Fruit fly (Drosophila melanogaster) whole organism, embryonic: ENCODE results near the gene GC.

Source experiments
- Abd-B ChIP-seq: fragments of 200-800 bp; sonication (Bioruptor generic); optimal IDR thresholded peaks from 2 replicates; lab custom pipeline; 2018; ENCODE audit warnings: missing biosample characterization, mild to moderate bottlenecking, missing genetic modification characterization, moderate library complexity
- Asciz ChIP-seq: fragments of 200-800 bp; sonication (Bioruptor generic); optimal IDR thresholded peaks from 2 replicates; lab custom pipeline; 2017; ENCODE audit warnings: missing biosample characterization, mild to moderate bottlenecking, missing genetic modification characterization, missing genetic modification reagents
- Bdp1 ChIP-seq: fragments of 200-800 bp; sonication (Bioruptor generic); optimal IDR thresholded peaks from 3 replicates; lab custom pipeline; 2016; ENCODE audit warnings: missing biosample characterization, missing genetic modification characterization
- CG10209 ChIP-seq: fragments of 200-800 bp; sonication (Bioruptor generic); optimal IDR thresholded peaks from 3 replicates; lab custom pipeline; 2017; ENCODE audit warnings: missing biosample characterization, mild to moderate bottlenecking, missing genetic modification characterization, missing genetic modification reagents
- CG11456 ChIP-seq: fragments of 200-800 bp; sonication (Bioruptor generic); IDR thresholded peaks from 3 replicates; pipeline ENCODE4 v1.3.6; 2022; ENCODE audit warnings: missing biosample characterization, missing genetic modification characterization
- CG11560 ChIP-seq: fragments of 200-800 bp; sonication (Bioruptor generic); IDR thresholded peaks from 3 replicates; pipeline ENCODE4 v1.3.6; 2022; ENCODE audit warnings: missing biosample characterization, missing genetic modification characterization
- CG12299 ChIP-seq: fragments of 200-800 bp; sonication (Bioruptor generic); optimal IDR thresholded peaks from 2 replicates; lab custom pipeline; 2018; ENCODE audit warnings: missing biosample characterization, mild to moderate bottlenecking, missing genetic modification characterization
- CG12659 ChIP-seq: fragments of 200-800 bp; sonication (Bioruptor generic); optimal IDR thresholded peaks from 3 replicates; lab custom pipeline; 2017; ENCODE audit warnings: mild to moderate bottlenecking, missing biosample characterization, missing genetic modification reagents, missing genetic modification characterization
- CG1529 ChIP-seq: fragments of 200-800 bp; sonication (Bioruptor generic); optimal IDR thresholded peaks from 3 replicates; lab custom pipeline; 2018; ENCODE audit warnings: missing biosample characterization, missing genetic modification characterization
- CG16779 ChIP-seq: fragments of 200-800 bp; sonication (Bioruptor generic); IDR thresholded peaks from 2 replicates; pipeline ENCODE4 v1.3.6; 2022; ENCODE audit warnings: missing biosample characterization, missing genetic modification characterization
- CG17328 ChIP-seq: fragments of 200-800 bp; sonication (Bioruptor generic); IDR thresholded peaks from 2 replicates; pipeline ENCODE4 v1.3.6; 2022; ENCODE audit warnings: missing biosample characterization, missing genetic modification characterization
- CG17359 ChIP-seq: fragments of 200-800 bp; sonication (Bioruptor generic); optimal IDR thresholded peaks from 3 replicates; lab custom pipeline; 2018; ENCODE audit warnings: missing biosample characterization, mild to moderate bottlenecking, missing genetic modification characterization, moderate library complexity
- CG17568 ChIP-seq: fragments of 200-800 bp; sonication (Bioruptor generic); optimal IDR thresholded peaks from 2 replicates; lab custom pipeline; 2018; ENCODE audit warnings: missing biosample characterization, mild to moderate bottlenecking, missing genetic modification characterization, moderate library complexity
- CG17802 ChIP-seq: fragments of 200-800 bp; sonication (Bioruptor generic); optimal IDR thresholded peaks from 2 replicates; lab custom pipeline; 2018; ENCODE audit warnings: missing biosample characterization, mild to moderate bottlenecking, missing genetic modification characterization, moderate library complexity
- CG17829 ChIP-seq: fragments of 200-800 bp; optimal IDR thresholded peaks from 2 replicates; lab custom pipeline; 2019; ENCODE audit warnings: missing biosample characterization, mild to moderate bottlenecking, missing genetic modification characterization, moderate library complexity
- CG18262 ChIP-seq: fragments of 200-800 bp; optimal IDR thresholded peaks from 3 replicates; lab custom pipeline; 2019; ENCODE audit warnings: missing biosample characterization, mild to moderate bottlenecking, missing genetic modification characterization, moderate library complexity
- CG4404 ChIP-seq: fragments of 200-800 bp; sonication (Bioruptor generic); IDR thresholded peaks from 2 replicates; pipeline ENCODE4 v1.3.6; 2022; ENCODE audit warnings: missing biosample characterization, missing genetic modification characterization
- CG4424 ChIP-seq: fragments of 200-800 bp; sonication (Bioruptor generic); optimal IDR thresholded peaks from 3 replicates; lab custom pipeline; 2016; ENCODE audit warnings: missing biosample characterization, missing genetic modification characterization
- CG4820 ChIP-seq: fragments of 200-800 bp; sonication (Bioruptor generic); optimal IDR thresholded peaks from 3 replicates; lab custom pipeline; 2016; ENCODE audit warnings: missing biosample characterization, missing genetic modification characterization
- CG6689 ChIP-seq: fragments of 200-800 bp; sonication (Bioruptor generic); IDR thresholded peaks from 2 replicates; pipeline ENCODE4 v1.3.6; 2022; ENCODE audit warnings: missing biosample characterization, missing genetic modification characterization
- CG7839 ChIP-seq: fragments of 200-800 bp; sonication (Bioruptor generic); optimal IDR thresholded peaks from 3 replicates; lab custom pipeline; 2018; ENCODE audit warnings: missing biosample characterization, mild to moderate bottlenecking, missing genetic modification characterization, moderate library complexity
- CG8944 ChIP-seq: fragments of 200-800 bp; sonication (Bioruptor generic); optimal IDR thresholded peaks from 3 replicates; lab custom pipeline; 2016; ENCODE audit warnings: missing biosample characterization, missing genetic modification characterization
- CG9437 ChIP-seq: fragments of 200-800 bp; sonication (Bioruptor generic); optimal IDR thresholded peaks from 2 replicates; lab custom pipeline; 2018; ENCODE audit warnings: missing biosample characterization, mild to moderate bottlenecking, missing genetic modification characterization
- Drgx ChIP-seq: fragments of 200-800 bp; sonication (Bioruptor generic); IDR thresholded peaks from 2 replicates; pipeline ENCODE4 v1.3.6; 2022; ENCODE audit warnings: missing biosample characterization, missing genetic modification characterization
- ERR ChIP-seq: fragments of 200-800 bp; sonication (Bioruptor generic); optimal IDR thresholded peaks from 2 replicates; lab custom pipeline; 2016; ENCODE audit warnings: missing biosample characterization, missing genetic modification characterization
- Gug ChIP-seq: fragments of 200-800 bp; sonication (Bioruptor generic); IDR thresholded peaks from 4 replicates; pipeline ENCODE4 v1.3.6; 2022; ENCODE audit warnings: missing biosample characterization, missing genetic modification characterization
- NC2α ChIP-seq: fragments of 200-800 bp; sonication (Bioruptor generic); optimal IDR thresholded peaks from 2 replicates; lab custom pipeline; 2016; ENCODE audit warnings: missing biosample characterization, missing genetic modification characterization
- Opbp ChIP-seq: fragments of 200-800 bp; sonication (Bioruptor generic); IDR thresholded peaks from 3 replicates; pipeline ENCODE4 v1.3.6; 2022; ENCODE audit warnings: missing biosample characterization, missing genetic modification characterization; ENCODE audit not compliant: partially characterized antibody
- Ptx1 ChIP-seq: fragments of 200-800 bp; sonication (Bioruptor generic); IDR thresholded peaks from 2 replicates; pipeline ENCODE4 v1.3.6; 2022; ENCODE audit warnings: missing biosample characterization, missing genetic modification characterization
- Sox102F ChIP-seq: fragments of 200-800 bp; sonication (Bioruptor generic); optimal IDR thresholded peaks from 2 replicates; lab custom pipeline; 2018; ENCODE audit warnings: missing biosample characterization, mild to moderate bottlenecking, missing genetic modification characterization, moderate library complexity
- Sry-β ChIP-seq: fragments of 200-800 bp; sonication (Bioruptor generic); optimal IDR thresholded peaks from 2 replicates; lab custom pipeline; 2018; ENCODE audit warnings: missing biosample characterization, mild to moderate bottlenecking, missing genetic modification characterization, moderate library complexity
- Tbp ChIP-seq: fragments of >200 bp; optimal IDR thresholded peaks from 2 replicates; lab custom pipeline; 2018; ENCODE audit warnings: missing biosample characterization, missing genetic modification characterization
- YL-1 ChIP-seq: fragments of 200-800 bp; sonication (Bioruptor generic); optimal IDR thresholded peaks from 3 replicates; lab custom pipeline; 2017; ENCODE audit warnings: missing biosample characterization, mild to moderate bottlenecking, missing genetic modification characterization
- cas ChIP-seq: fragments of 200-800 bp; sonication (Bioruptor generic); IDR thresholded peaks from 2 replicates; pipeline ENCODE4 v1.3.6; 2022; ENCODE audit warnings: missing biosample characterization, missing genetic modification characterization
- cato ChIP-seq: fragments of 200-800 bp; sonication (Bioruptor generic); optimal IDR thresholded peaks from 2 replicates; lab custom pipeline; 2016; ENCODE audit warnings: missing biosample characterization, missing genetic modification characterization, borderline replicate concordance
- danr ChIP-seq: fragments of 200-800 bp; sonication (Bioruptor generic); IDR thresholded peaks from 2 replicates; pipeline ENCODE4 v1.3.6; 2022; ENCODE audit warnings: missing biosample characterization, missing genetic modification characterization
- gt ChIP-seq: fragments of 200-800 bp; sonication (Bioruptor generic); IDR thresholded peaks from 2 replicates; pipeline ENCODE4 v1.3.6; 2022; ENCODE audit warnings: missing biosample characterization, missing genetic modification characterization
- hth ChIP-seq: fragments of >200 bp; optimal IDR thresholded peaks from 2 replicates; lab custom pipeline; 2017; ENCODE audit warnings: inconsistent platforms
- ken ChIP-seq: fragments of 200-800 bp; sonication (Bioruptor generic); IDR thresholded peaks from 3 replicates; pipeline ENCODE4 v1.3.6; 2022; ENCODE audit warnings: missing biosample characterization, missing genetic modification characterization
- pan ChIP-seq, 4 experiments: fragments of >200 bp in 3 of 4; fragments of 200-800 bp in 1 of 4; sonication (Bioruptor generic) in 1 of 4; optimal IDR thresholded peaks in 3 of 4; IDR thresholded peaks in 1 of 4; 2 replicates each; pipeline versions ENCODE4 v1.3.6 to Lab custom; 2017 to 2022; ENCODE audit warnings: missing biosample characterization in 2 of 4, missing genetic modification characterization in 2 of 4, mixed read lengths in 1 of 4
- sens ChIP-seq: fragments of 200-800 bp; sonication (Bioruptor generic); peaks from one replicate; lab custom pipeline; 2016; ENCODE audit warnings: missing biosample characterization, missing genetic modification characterization
- shn ChIP-seq: fragments of 200-800 bp; sonication (Bioruptor generic); optimal IDR thresholded peaks from 3 replicates; lab custom pipeline; 2016; ENCODE audit warnings: missing biosample characterization, missing genetic modification characterization
- sim ChIP-seq: fragments of 200-800 bp; sonication (Bioruptor generic); IDR thresholded peaks from 2 replicates; pipeline ENCODE4 v1.3.6; 2022; ENCODE audit warnings: missing biosample characterization, missing genetic modification characterization
- slp2 ChIP-seq: fragments of 200-800 bp; sonication (Bioruptor generic); optimal IDR thresholded peaks from 2 replicates; lab custom pipeline; 2016; ENCODE audit warnings: missing biosample characterization, missing genetic modification characterization
- sr ChIP-seq: fragments of 200-800 bp; sonication (Bioruptor generic); IDR thresholded peaks from 3 replicates; pipeline ENCODE4 v1.3.6; 2022; ENCODE audit warnings: missing biosample characterization, missing genetic modification characterization
- tap ChIP-seq: fragments of 200-800 bp; optimal IDR thresholded peaks from 3 replicates; lab custom pipeline; 2019; ENCODE audit warnings: missing biosample characterization, mild to moderate bottlenecking, missing genetic modification characterization, moderate library complexity
- tin ChIP-seq: fragments of 200-800 bp; sonication (Bioruptor generic); optimal IDR thresholded peaks from 3 replicates; lab custom pipeline; 2016; ENCODE audit warnings: missing biosample characterization, missing genetic modification characterization
- tll ChIP-seq, 2 experiments: fragments of 200-800 bp in 1 of 2; fragments of >200 bp in 1 of 2; sonication (Bioruptor generic) in 1 of 2; optimal IDR thresholded peaks; 2 replicates each; lab custom pipeline; 2017 to 2019; ENCODE audit warnings: missing biosample characterization in 2 of 2, missing genetic modification characterization in 2 of 2, mild to moderate bottlenecking in 1 of 2, moderate library complexity in 1 of 2
- trh ChIP-seq: fragments of 200-800 bp; sonication (Bioruptor generic); optimal IDR thresholded peaks from 2 replicates; lab custom pipeline; 2016; ENCODE audit warnings: missing biosample characterization, missing genetic modification characterization
- vnd ChIP-seq: fragments of 200-800 bp; sonication (Bioruptor generic); IDR thresholded peaks from 3 replicates; pipeline ENCODE4 v1.3.6; 2022; ENCODE audit warnings: missing biosample characterization, missing genetic modification characterization; ENCODE audit not compliant: partially characterized antibody
- zfh1 ChIP-seq: fragments of 200-800 bp; sonication (Bioruptor generic); IDR thresholded peaks from 3 replicates; pipeline ENCODE4 v1.3.6; 2022; ENCODE audit warnings: missing biosample characterization, missing genetic modification characterization

Gene GC

DNA sequence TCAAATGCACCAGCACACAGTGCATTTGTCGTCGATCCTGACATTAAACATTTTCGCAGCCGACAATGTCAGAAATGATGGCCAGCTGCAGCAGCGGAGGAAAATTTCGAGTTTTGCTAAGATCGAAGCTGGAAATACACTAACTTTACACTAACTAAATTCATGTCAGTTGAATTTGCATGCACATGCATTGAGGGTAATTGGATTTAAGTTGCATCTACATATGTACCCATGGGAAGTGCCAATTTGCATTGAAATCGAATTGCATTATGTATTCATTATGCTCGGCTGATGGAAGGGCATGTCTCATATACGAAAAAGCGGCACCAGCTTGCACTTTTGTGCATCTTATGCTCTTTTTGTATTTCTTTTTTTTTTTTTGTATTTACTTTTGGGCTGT is 44.3 kb downstream of the GC start (continued):
- no peak for TF ChIP-seq tin (GFP tag; lab: Kevin White, UChicago)
- peak; percentile 46 for TF ChIP-seq CG18262 (tag; lab: Kevin White, UChicago)
- TF ChIP-seq Bdp1 (GFP tag; lab: Kevin White, UChicago), result no peak
- peak; percentile 96 for TF ChIP-seq Drgx (GFP tag; lab: Robert Waterston, UW)
- no peak for TF ChIP-seq CG8944 (GFP tag; lab: Kevin White, UChicago)
- peak; percentile 14 for TF ChIP-seq CG17829 (tag; lab: Kevin White, UChicago)
- 0 out of 2 replicates have a peak, but pooled peaks have one; percentile 12 for TF ChIP-seq gt (GFP tag; lab: Robert Waterston, UW)
- TF ChIP-seq tll (GFP tag; optimal IDR thresholded peaks at IDR 0.05; lab: Kevin White, UChicago), result no peak
- TF ChIP-seq CG10209, result no peak
- peak; percentile 21; the same call in 1 of the 4 replicates for TF ChIP-seq Gug
- peak; percentile 27 for TF ChIP-seq CG7839 (tag; lab: Kevin White, UChicago)
- peak; percentile 28 for TF ChIP-seq Sox102F
- peak; percentile 18 for TF ChIP-seq CG4820
- peak; percentile 16 for TF ChIP-seq Asciz (GFP tag; lab: Kevin White, UChicago)
- TF ChIP-seq tap (tag; lab: Kevin White, UChicago), result peak; percentile 47
- TF ChIP-seq CG17359, result peak; percentile 56
- TF ChIP-seq sr (GFP tag; lab: Robert Waterston, UW), result 0 out of 3 replicates have a peak, but pooled peaks have one; percentile 36
- peak; percentile 33; the same call in 1 of the 2 replicates for TF ChIP-seq CG17328 (GFP tag; lab: Robert Waterston, UW)
- peak; percentile 51 for TF ChIP-seq Ptx1
- TF ChIP-seq CG9437, result no peak
- no peak for TF ChIP-seq pan (optimal IDR thresholded peaks at IDR 0.05; lab: Kevin White, UChicago)
- TF ChIP-seq pan (GFP tag; optimal IDR thresholded peaks at IDR 0.05 in 1 of 2, IDR thresholded peaks at IDR 0.05 in 1 of 2), result peak in 1 of 2 experiments; percentile 47
- TF ChIP-seq Abd-B (GFP tag; lab: Kevin White, UChicago), result no peak
- 0 out of 3 replicates have a peak, but pooled peaks have one; percentile 18 for TF ChIP-seq CG11560 (tag; lab: Robert Waterston, UW)
- no peak for TF ChIP-seq CG16779 (GFP tag; lab: Robert Waterston, UW)
- TF ChIP-seq sens (GFP tag; lab: Kevin White, UChicago), result peak; percentile 67
- 0 out of 2 replicates have a peak, but pooled peaks have one; percentile 18 for TF ChIP-seq CG4404 (GFP tag; lab: Robert Waterston, UW)
- TF ChIP-seq CG17568, result no peak
- TF ChIP-seq CG11456, result peak; percentile 53; the same call in 2 of the 3 replicates
- TF ChIP-seq cato (GFP tag; lab: Kevin White, UChicago), result no peak
- no peak for TF ChIP-seq CG1529
- TF ChIP-seq, all 482 proteins: peak for 77

DNA sequence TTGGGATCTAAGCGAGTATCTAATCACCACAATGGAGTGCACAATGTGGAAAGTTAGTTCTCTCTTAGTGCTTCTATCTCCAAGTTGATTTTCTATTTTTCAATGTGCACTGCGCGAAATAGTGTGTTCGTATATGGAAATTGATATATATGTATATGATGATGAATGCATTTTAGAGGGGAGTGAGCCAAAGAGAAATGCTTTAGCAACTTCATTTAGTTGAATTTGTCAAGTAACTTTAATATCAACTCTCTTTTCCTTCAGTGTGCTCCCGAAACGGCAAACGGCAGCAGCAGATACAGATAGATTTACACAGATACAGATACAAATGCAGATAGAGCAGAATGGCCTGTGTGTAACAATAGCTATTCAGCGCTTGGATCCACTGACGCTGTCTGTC is 45.1 kb downstream of the GC start:
- TF ChIP-seq CG6689 (GFP tag; lab: Robert Waterston, UW) (peak; percentile 75), sim (GFP tag; lab: Robert Waterston, UW) (peak; percentile 70; the same call in 1 of the 2 replicates), zfh1 (GFP tag; lab: Robert Waterston, UW) (peak; percentile 82; the same call in 2 of the 3 replicates), cas (GFP tag; lab: Robert Waterston, UW) (no peak), Tbp (GFP tag; lab: Kevin White, UChicago) (no peak), YL-1 (no peak), Opbp (GFP tag; lab: Robert Waterston, UW) (no peak), slp2 (peak; percentile 61), CG4424 (GFP tag; lab: Kevin White, UChicago) (peak; percentile 58), vnd (no peak), trh (peak; percentile 26), Sry-β (no peak), CG17328 (GFP tag; lab: Robert Waterston, UW) (peak; percentile 78), NC2α (peak; percentile 44), ken (GFP tag; lab: Robert Waterston, UW) (peak; percentile 64; the same call in 2 of the 3 replicates), hth (lab: Kevin White, UChicago) (no peak), CG17802 (peak; percentile 22), ERR (GFP tag; lab: Kevin White, UChicago) (peak; percentile 39), Sox102F (peak; percentile 82), shn (GFP tag; lab: Kevin White, UChicago) (peak; percentile 12), CG12659 (peak; percentile 43), danr (GFP tag; lab: Robert Waterston, UW) (no peak), CG12299 (tag; lab: Kevin White, UChicago) (no peak)
